Worm (Caenorhabditis elegans) whole organism, young adult: ENCODE data around the gene abcf-3.
A peak's percentile ranks its signal among the peaks of the same experiment; 100 is the strongest.

Experiments
- F10E7.11 ChIP-seq: sonication (generic microtip); optimal IDR thresholded peaks from 2 replicates; lab custom pipeline; 2017; ENCODE audit warnings: mild to moderate bottlenecking, missing genetic modification characterization, moderate library complexity, missing compliant biosample characterization
- F33H1.4 ChIP-seq: fragments of 200-800 bp; sonication (Bioruptor generic); IDR thresholded peaks from 2 replicates; pipeline ENCODE4 v1.3.6; 2022; ENCODE audit warnings: missing genetic modification reagents, missing genetic modification characterization, missing compliant biosample characterization
- Y79H2A.3 ChIP-seq: fragments of 200-800 bp; sonication (Bioruptor generic); conservative IDR thresholded peaks from 2 replicates; pipeline ENCODE4 v1.3.6; 2022; ENCODE audit warnings: missing genetic modification reagents, missing genetic modification characterization, missing compliant biosample characterization
- akir-1 ChIP-seq: fragments of 200-800 bp; sonication (Bioruptor generic); optimal IDR thresholded peaks from 2 replicates; lab custom pipeline; 2018; ENCODE audit warnings: mild to moderate bottlenecking, missing genetic modification characterization, moderate library complexity, missing compliant biosample characterization
- attf-5 ChIP-seq: fragments of 200-800 bp; sonication (Bioruptor generic); optimal IDR thresholded peaks from 2 replicates; lab custom pipeline; 2018; ENCODE audit warnings: mild to moderate bottlenecking, missing genetic modification characterization, missing compliant biosample characterization
- ceh-27 ChIP-seq: fragments of 200-800 bp; sonication (Bioruptor generic); optimal IDR thresholded peaks from 2 replicates; lab custom pipeline; 2018; ENCODE audit warnings: mild to moderate bottlenecking, missing genetic modification characterization, moderate library complexity, missing compliant biosample characterization
- chd-7 ChIP-seq: sonication (generic microtip); optimal IDR thresholded peaks from 2 replicates; lab custom pipeline; 2016; ENCODE audit warnings: mild to moderate bottlenecking, missing genetic modification characterization, moderate library complexity, missing compliant biosample characterization
- dpl-1 ChIP-seq: fragments of 150-350 bp; optimal IDR thresholded peaks from 2 replicates; lab custom pipeline; 2014; ENCODE audit warnings: missing biosample characterization, missing genetic modification reagents, missing genetic modification characterization
- efl-1 ChIP-seq: fragments of 150-350 bp; optimal IDR thresholded peaks from 2 replicates; lab custom pipeline; 2014; ENCODE audit warnings: missing biosample characterization, missing genetic modification reagents, missing genetic modification characterization
- fkh-3 ChIP-seq: sonication (generic microtip); optimal IDR thresholded peaks from 2 replicates; lab custom pipeline; 2016; ENCODE audit warnings: mild to moderate bottlenecking, missing genetic modification characterization, missing compliant biosample characterization
- gei-17 ChIP-seq: fragments of 200-800 bp; sonication (Bioruptor generic); optimal IDR thresholded peaks from 2 replicates; lab custom pipeline; 2018; ENCODE audit warnings: mild to moderate bottlenecking, missing genetic modification characterization, missing compliant biosample characterization
- hmg-1.2 ChIP-seq: fragments of 200-800 bp; sonication (Bioruptor generic); IDR thresholded peaks from 2 replicates; pipeline ENCODE4 v1.3.6; 2022; ENCODE audit warnings: missing genetic modification reagents, missing genetic modification characterization, missing compliant biosample characterization
- hmg-20 ChIP-seq: fragments of 200-800 bp; sonication (Bioruptor generic); IDR thresholded peaks from 2 replicates; pipeline ENCODE4 v1.3.6; 2022; ENCODE audit warnings: missing genetic modification reagents, missing genetic modification characterization, missing compliant biosample characterization
- hsf-1 ChIP-seq: fragments of 200-800 bp; sonication (Bioruptor generic); IDR thresholded peaks from 2 replicates; pipeline ENCODE4 v1.3.6; 2022; ENCODE audit warnings: missing genetic modification reagents, missing genetic modification characterization, missing compliant biosample characterization
- let-526 ChIP-seq: fragments of 200-800 bp; sonication (Bioruptor generic); IDR thresholded peaks from 2 replicates; pipeline ENCODE4 v1.3.6; 2022; ENCODE audit warnings: missing genetic modification reagents, missing genetic modification characterization, missing compliant biosample characterization
- lin-26 ChIP-seq: fragments of 200-800 bp; sonication (Bioruptor generic); IDR thresholded peaks from 2 replicates; pipeline ENCODE4 v1.3.6; 2022; ENCODE audit warnings: missing genetic modification reagents, missing genetic modification characterization, missing compliant biosample characterization
- lin-54 ChIP-seq: fragments of 200-800 bp; sonication (Bioruptor generic); optimal IDR thresholded peaks from 2 replicates; lab custom pipeline; 2018; ENCODE audit warnings: mild to moderate bottlenecking, missing genetic modification characterization, missing compliant biosample characterization
- madf-6 ChIP-seq: fragments of 200-800 bp; sonication (Bioruptor generic); IDR thresholded peaks from 2 replicates; pipeline ENCODE4 v1.3.6; 2022; ENCODE audit warnings: missing genetic modification reagents, missing genetic modification characterization, missing compliant biosample characterization
- madf-8 ChIP-seq: fragments of 200-800 bp; sonication (Bioruptor generic); conservative IDR thresholded peaks from 2 replicates; pipeline ENCODE4 v1.3.6; 2022; ENCODE audit warnings: missing genetic modification reagents, missing genetic modification characterization, missing compliant biosample characterization
- mxl-1 ChIP-seq: sonication (generic microtip); optimal IDR thresholded peaks from 2 replicates; lab custom pipeline; 2016; ENCODE audit warnings: missing genetic modification characterization, missing compliant biosample characterization
- nfya-1 ChIP-seq: sonication (generic microtip); optimal IDR thresholded peaks from 2 replicates; lab custom pipeline; 2017; ENCODE audit warnings: antibody characterized with exemption, missing compliant biosample characterization, missing genetic modification characterization, borderline replicate concordance; ENCODE audit not compliant: insufficient read depth
- nfya-2 ChIP-seq: fragments of 200-800 bp; sonication (Bioruptor generic); IDR thresholded peaks from 2 replicates; pipeline ENCODE4 v1.3.6; 2022; ENCODE audit warnings: missing genetic modification reagents, missing genetic modification characterization, missing compliant biosample characterization
- nhr-27 ChIP-seq: fragments of 200-800 bp; sonication (Bioruptor generic); optimal IDR thresholded peaks from 2 replicates; lab custom pipeline; 2018; ENCODE audit warnings: mild to moderate bottlenecking, missing genetic modification characterization, moderate library complexity, missing compliant biosample characterization
- rec-8 ChIP-seq, 2 experiments: sonication (generic microtip); optimal IDR thresholded peaks; 2 replicates each; lab custom pipeline; 2016; ENCODE audit warnings: mild to moderate bottlenecking in 2 of 2, missing genetic modification characterization in 2 of 2, missing genetic modification reagents in 2 of 2, missing genotype in 2 of 2, missing biosample characterization in 1 of 2, missing compliant biosample characterization in 1 of 2, moderate library complexity in 1 of 2
- sea-2 ChIP-seq: fragments of 200-800 bp; sonication (Bioruptor generic); IDR thresholded peaks from 2 replicates; pipeline ENCODE4 v1.3.6; 2022; ENCODE audit warnings: missing genetic modification characterization, missing compliant biosample characterization
- snpc-1.3 ChIP-seq: sonication (generic microtip); optimal IDR thresholded peaks from 2 replicates; lab custom pipeline; 2017; ENCODE audit warnings: missing genetic modification characterization, mild to moderate bottlenecking, missing compliant biosample characterization, antibody characterized with exemption, moderate library complexity, missing genotype, missing genetic modification reagents; ENCODE audit not compliant: insufficient read depth
- unc-130 ChIP-seq: sonication (generic microtip); optimal IDR thresholded peaks from 2 replicates; lab custom pipeline; 2016; ENCODE audit warnings: missing genetic modification reagents, missing genetic modification characterization, missing compliant biosample characterization
- xnd-1 ChIP-seq: sonication (generic microtip); optimal IDR thresholded peaks from 2 replicates; lab custom pipeline; 2016; ENCODE audit warnings: missing genotype, missing genetic modification reagents, missing genetic modification characterization, missing compliant biosample characterization

abcf-3 gene

ce11 chrIII:6215943-6216342, 42.7 kb downstream of the abcf-3 start:
- TF ChIP-seq rec-8 (tag; optimal IDR thresholded peaks at IDR 0.05; lab: Kevin White, UChicago) (no peak), lin-54 (GFP tag; lab: Kevin White, UChicago) (no peak), F10E7.11 (no peak), gei-17 (GFP tag; lab: Kevin White, UChicago) (no peak), snpc-1.3 (tag; lab: Kevin White, UChicago) (no peak), nfya-1 (tag; lab: Kevin White, UChicago) (no peak), nhr-27 (no peak), hmg-20 (no peak), lin-26 (GFP tag; lab: Robert Waterston, UW) (no peak), sea-2 (GFP tag; lab: Robert Waterston, UW) (no peak)

ce11 chrIII:6216833-6217466, 43.7 kb downstream of the abcf-3 start, which contains the start of gene hot-4:
Gene hot-4, plus strand, starts transcription at chrIII:6217416.
- no peak for TF ChIP-seq nfya-2 (GFP tag; lab: Robert Waterston, UW)
- TF ChIP-seq ceh-27 (GFP tag; lab: Kevin White, UChicago), result no peak
- no peak for TF ChIP-seq let-526 (GFP tag; lab: Robert Waterston, UW)
- peak; percentile 84 for TF ChIP-seq madf-6 (GFP tag; lab: Robert Waterston, UW)
- TF ChIP-seq mxl-1 (tag; lab: Kevin White, UChicago), result no peak
- TF ChIP-seq unc-130 (GFP tag; lab: Kevin White, UChicago), result no peak
- no peak for TF ChIP-seq fkh-3 (tag; lab: Kevin White, UChicago)
- no peak for TF ChIP-seq attf-5 (GFP tag; lab: Kevin White, UChicago)
- TF ChIP-seq akir-1 (GFP tag; lab: Kevin White, UChicago), result no peak
- peak; percentile 31; the same call in 1 of the 2 replicates for TF ChIP-seq madf-8 (GFP tag; lab: Robert Waterston, UW)
- no peak for TF ChIP-seq nhr-27
- TF ChIP-seq dpl-1 (GFP tag; lab: Kevin White, UChicago), result peak; percentile 19
- TF ChIP-seq F33H1.4 (GFP tag; lab: Robert Waterston, UW), result peak; percentile 18; the same call in 1 of the 2 replicates
- no peak for TF ChIP-seq hsf-1 (GFP tag; lab: Robert Waterston, UW)
- TF ChIP-seq xnd-1 (tag; lab: Kevin White, UChicago), result no peak
- TF ChIP-seq chd-7 (tag; lab: Kevin White, UChicago), result no peak
- TF ChIP-seq efl-1, result peak; percentile 66

ce11 chrIII:6221403-6221802, 48.2 kb downstream of the abcf-3 start:
- TF ChIP-seq hmg-1.2 (peak; percentile 82), Y79H2A.3 (no peak)
